Fruit fly (Drosophila melanogaster): Measurements from ENCODE around the gene CG6168.

DNA sequence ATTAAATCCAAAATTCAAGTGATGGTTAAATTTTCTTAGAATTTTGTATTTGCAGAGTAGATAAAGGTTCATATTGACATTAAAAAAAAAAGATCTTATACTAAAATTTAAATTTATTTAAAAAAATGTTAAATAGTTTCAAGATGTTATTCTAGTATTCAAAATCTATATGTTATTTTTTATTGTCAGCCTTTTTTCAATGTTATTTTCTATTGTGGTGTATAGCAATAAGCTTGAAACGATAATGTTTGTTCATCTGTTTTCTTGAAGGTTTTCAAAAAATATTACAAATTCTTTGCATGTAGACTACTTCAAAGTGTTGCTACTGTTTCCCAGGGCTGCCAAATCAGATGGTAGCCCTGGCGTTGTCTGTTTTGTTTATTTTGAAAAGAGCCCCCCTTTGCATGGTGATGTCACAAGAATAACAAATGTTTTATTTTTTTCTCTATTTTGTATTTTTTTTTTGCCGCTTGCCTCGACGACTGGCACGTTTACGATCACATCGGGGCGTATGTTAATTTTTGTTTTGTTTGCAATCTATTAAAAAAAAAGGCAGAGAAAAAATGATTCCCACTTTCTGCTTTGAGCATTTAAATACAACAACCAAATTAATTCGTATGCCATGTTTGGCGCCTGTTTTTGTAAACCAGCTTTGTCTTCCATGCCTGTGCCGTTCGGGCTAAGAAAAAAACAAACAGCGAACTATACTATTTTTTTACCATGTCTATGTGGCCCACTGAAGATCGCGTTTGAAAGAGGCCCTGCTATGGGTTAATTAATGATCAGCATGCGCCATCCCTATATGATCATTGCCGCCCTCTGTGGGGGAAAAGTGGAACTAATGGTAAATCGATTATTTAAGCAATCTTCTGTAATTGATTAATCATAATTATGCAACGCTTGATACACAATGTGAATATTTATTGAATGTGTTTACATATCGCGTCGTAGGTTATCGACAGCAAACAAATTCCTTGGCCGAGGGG, 29.5 kb upstream of the CG6168 start:
- TF ChIP-seq CG31627 (GFP tag; optimal IDR thresholded peaks at IDR 0.05) (no peak), CG11902 (GFP tag; optimal IDR thresholded peaks at IDR 0.05) (no peak), CG11762 (GFP tag; optimal IDR thresholded peaks at IDR 0.05; ENCODE audit: insufficient read depth) (no peak), CG10631 (GFP tag; optimal IDR thresholded peaks at IDR 0.05) (no peak), Eip78C (GFP tag) (peak; percentile 78), Sox15 (GFP tag; optimal IDR thresholded peaks at IDR 0.05) (no peak), Hr4 (GFP tag; optimal IDR thresholded peaks at IDR 0.05) (peak; percentile 63), CG7368 (GFP tag; optimal IDR thresholded peaks at IDR 0.05) (no peak), dac (GFP tag; optimal IDR thresholded peaks at IDR 0.05) (peak; percentile 42), CG4318 (GFP tag; optimal IDR thresholded peaks at IDR 0.05) (no peak), Gug (GFP tag; IDR thresholded peaks at IDR 0.05) (peak; percentile 67), CG9139 (GFP tag; optimal IDR thresholded peaks at IDR 0.05) (no peak)
